Fruit fly (Drosophila melanogaster): Measurements from ENCODE around the gene CG14852.
A peak's percentile ranks its signal among the peaks of the same experiment; 100 is the strongest.

Gene CG14852

dm6 chr3R:14516742-14517141 lies 49.0 kb upstream of the CG14852 start, which contains the start of gene CG34273 (continued):
- TF ChIP-seq CG7839 (tag; optimal IDR thresholded peaks at IDR 0.05) (no peak), sim (GFP tag; IDR thresholded peaks at IDR 0.05) (no peak), Jarid2 (GFP tag; optimal IDR thresholded peaks at IDR 0.05) (no peak), ham (GFP tag; IDR thresholded peaks at IDR 0.05) (no peak), hkb (optimal IDR thresholded peaks at IDR 0.05) (no peak), hkb (GFP tag; IDR thresholded peaks at IDR 0.05) (no peak), cato (GFP tag; optimal IDR thresholded peaks at IDR 0.05; ENCODE audit: borderline replicate concordance) (no peak)

dm6 chr3R:14520749-14521148 lies 45.0 kb upstream of the CG14852 start, which contains the start of gene Cyp313a1:
TSS of gene Cyp313a1 (plus strand) at chr3R:14521049.
- TF ChIP-seq D19B (GFP tag; optimal IDR thresholded peaks at IDR 0.05): no peak
- TF ChIP-seq MESR4 (GFP tag; optimal IDR thresholded peaks at IDR 0.05): no peak
- TF ChIP-seq CG10462 (GFP tag; optimal IDR thresholded peaks at IDR 0.05): no peak
- TF ChIP-seq Scr (GFP tag; IDR thresholded peaks at IDR 0.05; ENCODE audit: partially characterized antibody): no peak
- TF ChIP-seq Sox102F (GFP tag; optimal IDR thresholded peaks at IDR 0.05): no peak
- TF ChIP-seq CG3838 (GFP tag; optimal IDR thresholded peaks at IDR 0.05): no peak
- no peak for TF ChIP-seq CG4424 (GFP tag; optimal IDR thresholded peaks at IDR 0.05)
- TF ChIP-seq CG4820 (GFP tag; optimal IDR thresholded peaks at IDR 0.05): no peak
- TF ChIP-seq Dp (GFP tag; optimal IDR thresholded peaks at IDR 0.05): no peak
- TF ChIP-seq Mrtf (GFP tag; IDR thresholded peaks at IDR 0.05): no peak
- no peak for TF ChIP-seq pzg (GFP tag; optimal IDR thresholded peaks at IDR 0.05)
- no peak for TF ChIP-seq Atf-2 (GFP tag; optimal IDR thresholded peaks at IDR 0.05)
- TF ChIP-seq BEAF-32 (GFP tag; optimal IDR thresholded peaks at IDR 0.05): no peak
- TF ChIP-seq shn (GFP tag; optimal IDR thresholded peaks at IDR 0.05): no peak
- TF ChIP-seq dm (GFP tag; optimal IDR thresholded peaks at IDR 0.05): no peak
- no peak for TF ChIP-seq h (optimal IDR thresholded peaks at IDR 0.05)

- peak; percentile 42 for TF ChIP-seq CG15514 (GFP tag; optimal IDR thresholded peaks at IDR 0.05)
- no peak for TF ChIP-seq Stat92E (GFP tag; optimal IDR thresholded peaks at IDR 0.05)
- peak; percentile 50 for TF ChIP-seq Asciz (GFP tag; optimal IDR thresholded peaks at IDR 0.05)
- TF ChIP-seq kay (GFP tag; optimal IDR thresholded peaks at IDR 0.05): no peak
- no peak for TF ChIP-seq MESR4 (GFP tag; optimal IDR thresholded peaks at IDR 0.05)
- peak; percentile 8 for TF ChIP-seq scrt (GFP tag; optimal IDR thresholded peaks at IDR 0.05)
- TF ChIP-seq pho (GFP tag; optimal IDR thresholded peaks at IDR 0.05): no peak
- peak; percentile 42 for TF ChIP-seq CG18599 (GFP tag; optimal IDR thresholded peaks at IDR 0.05)
- no peak for TF ChIP-seq CG18011 (GFP tag; optimal IDR thresholded peaks at IDR 0.05)
- peak; percentile 21 for TF ChIP-seq CG12071 (GFP tag; optimal IDR thresholded peaks at IDR 0.05)
- no peak for TF ChIP-seq CG17568 (GFP tag; optimal IDR thresholded peaks at IDR 0.05)
- TF ChIP-seq Xbp1 (GFP tag; optimal IDR thresholded peaks at IDR 0.05): no peak
- TF ChIP-seq CG3281 (GFP tag; optimal IDR thresholded peaks at IDR 0.05): peak; percentile 23
- peak; percentile 58 for TF ChIP-seq lab (GFP tag; optimal IDR thresholded peaks at IDR 0.05)
- TF ChIP-seq Sox102F (GFP tag; optimal IDR thresholded peaks at IDR 0.05): peak; percentile 12
- no peak for TF ChIP-seq CG5245 (GFP tag; optimal IDR thresholded peaks at IDR 0.05)
- TF ChIP-seq CG3407 (GFP tag; optimal IDR thresholded peaks at IDR 0.05): peak; percentile 10
- TF ChIP-seq caup (GFP tag; optimal IDR thresholded peaks at IDR 0.05; ENCODE audit: severe bottlenecking): peak; percentile 7
- TF ChIP-seq sens (GFP tag): peak; percentile 6
- TF ChIP-seq ATbp (GFP tag; optimal IDR thresholded peaks at IDR 0.05): peak; percentile 16
- peak; percentile 43 for TF ChIP-seq CG6813 (GFP tag; optimal IDR thresholded peaks at IDR 0.05)
These were observed 39.1 kb upstream of the CG14852 start for dm6 chr3R:14526657-14527056.

Data from whole organism, embryonic.